Worm (Caenorhabditis elegans) whole organism, L4 larva: ENCODE results near the gene ctsa-4.2.

Source experiments
- T20F7.1 ChIP-seq: fragments of 200-800 bp; sonication (Bioruptor generic); optimal IDR thresholded peaks from 2 replicates; lab custom pipeline; 2018; ENCODE audit warnings: mild to moderate bottlenecking, missing genetic modification characterization, missing compliant biosample characterization
- ZK546.5 ChIP-seq, 2 experiments: sonication (generic microtip); optimal IDR thresholded peaks; 2 replicates each; lab custom pipeline; 2017; ENCODE audit warnings: missing biosample characterization in 2 of 2, missing genetic modification characterization in 2 of 2
- jun-1 ChIP-seq: fragments of 150-350 bp; optimal IDR thresholded peaks from 2 replicates; lab custom pipeline; 2014; ENCODE audit warnings: missing biosample characterization, missing genetic modification reagents, missing genetic modification characterization
- mdl-1 ChIP-seq, 2 experiments: fragments of 150-350 bp in 1 of 2; sonication (generic microtip) in 1 of 2; optimal IDR thresholded peaks; 2 replicates each; lab custom pipeline; 2014 to 2017; ENCODE audit warnings: missing biosample characterization in 2 of 2, missing genetic modification characterization in 2 of 2
- skn-1 ChIP-seq: fragments of 150-350 bp; optimal IDR thresholded peaks from 2 replicates; lab custom pipeline; 2014; ENCODE audit warnings: missing biosample characterization, missing genetic modification characterization
- unc-62 ChIP-seq, 3 experiments: fragments of 150-350 bp in 1 of 3; sonication (generic microtip); optimal IDR thresholded peaks in 2 of 3; peaks in 1 of 3; 1 replicate in 1 of 3; 2 replicates in 2 of 3; lab custom pipeline; 2014 to 2017; ENCODE audit warnings: missing biosample characterization in 3 of 3, missing genetic modification characterization in 3 of 3, missing genetic modification reagents in 3 of 3, missing genotype in 1 of 3

DNA sequence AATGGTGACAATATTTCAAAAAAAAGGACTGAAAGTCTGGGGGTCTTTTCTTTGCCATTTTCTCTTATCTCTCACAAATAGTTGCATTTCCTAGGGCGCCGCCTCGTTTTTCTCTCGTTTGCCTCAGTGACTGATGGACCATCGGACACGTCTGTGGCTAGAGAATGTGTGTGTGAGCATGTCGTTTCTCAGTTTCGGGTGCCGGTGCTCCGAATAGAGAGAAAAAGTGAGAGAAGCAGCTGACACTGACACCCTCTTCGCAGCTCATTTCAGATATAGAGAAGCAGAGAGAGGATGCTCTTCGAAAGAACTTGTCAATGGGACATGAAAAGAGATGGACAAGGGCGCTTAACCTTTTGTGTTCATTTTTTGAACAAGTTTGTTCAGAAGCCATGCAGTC, 43.5 kb downstream of the ctsa-4.2 start:
- TF ChIP-seq jun-1 (no peak), T20F7.1 (GFP tag; lab: Kevin White, UChicago) (no peak), skn-1 (tag; lab: Kevin White, UChicago) (no peak), unc-62 (GFP tag; optimal IDR thresholded peaks at IDR 0.05 in 1 of 2; lab: Kevin White, UChicago) (peak in 1 of 2 experiments; percentile 78), unc-62 (tag; optimal IDR thresholded peaks at IDR 0.05; lab: Kevin White, UChicago) (no peak), mdl-1 (tag; optimal IDR thresholded peaks at IDR 0.05; lab: Kevin White, UChicago) (no peak), ZK546.5 (tag; optimal IDR thresholded peaks at IDR 0.05; lab: Kevin White, UChicago) (no peak)
